Fruit fly (Drosophila melanogaster) whole organism, embryonic: ENCODE measurements around the gene mthl2.

ENCODE experiments used
- Adf1 ChIP-seq: fragments of 200-800 bp; sonication (Bioruptor generic); IDR thresholded peaks from 2 replicates; pipeline ENCODE4 v1.3.6; 2022; ENCODE audit warnings: missing biosample characterization, missing genetic modification characterization
- Atf6 ChIP-seq: fragments of 200-800 bp; sonication (Bioruptor generic); IDR thresholded peaks from 2 replicates; pipeline ENCODE4 v1.3.6; 2022; ENCODE audit warnings: missing biosample characterization, missing genetic modification characterization
- CG10321 ChIP-seq: fragments of 200-800 bp; sonication (Bioruptor generic); IDR thresholded peaks from 2 replicates; pipeline ENCODE4 v1.3.6; 2022; ENCODE audit warnings: missing biosample characterization, missing genetic modification characterization
- CG11398 ChIP-seq: fragments of 200-800 bp; sonication (Bioruptor generic); optimal IDR thresholded peaks from 2 replicates; lab custom pipeline; 2016; ENCODE audit warnings: missing biosample characterization, missing genetic modification characterization
- CG1233 ChIP-seq: fragments of 200-800 bp; sonication (Bioruptor generic); optimal IDR thresholded peaks from 4 replicates; lab custom pipeline; 2018; ENCODE audit warnings: missing biosample characterization, mild to moderate bottlenecking, missing genetic modification characterization
- CG13287 ChIP-seq: fragments of 200-800 bp; sonication (Bioruptor generic); IDR thresholded peaks from 2 replicates; pipeline ENCODE4 v1.3.6; 2022; ENCODE audit warnings: missing biosample characterization, missing genetic modification characterization; ENCODE audit not compliant: partially characterized antibody
- CG13624 ChIP-seq: fragments of 200-800 bp; sonication (Bioruptor generic); optimal IDR thresholded peaks from 2 replicates; lab custom pipeline; 2016; ENCODE audit warnings: missing biosample characterization, missing genetic modification characterization
- CG17829 ChIP-seq: fragments of 200-800 bp; optimal IDR thresholded peaks from 2 replicates; lab custom pipeline; 2019; ENCODE audit warnings: missing biosample characterization, mild to moderate bottlenecking, missing genetic modification characterization, moderate library complexity
- CG18599 ChIP-seq: fragments of 200-800 bp; sonication (Bioruptor generic); optimal IDR thresholded peaks from 3 replicates; lab custom pipeline; 2017; ENCODE audit warnings: missing biosample characterization, missing genetic modification characterization, mild to moderate bottlenecking, moderate library complexity, missing genetic modification reagents
- CG2129 ChIP-seq: fragments of 200-800 bp; sonication (Bioruptor generic); IDR thresholded peaks from 2 replicates; pipeline ENCODE4 v1.3.6; 2022; ENCODE audit warnings: missing biosample characterization, missing genetic modification characterization; ENCODE audit not compliant: partially characterized antibody
- CG42726 ChIP-seq: fragments of 200-800 bp; sonication (Bioruptor generic); IDR thresholded peaks from 2 replicates; pipeline ENCODE4 v1.3.6; 2022; ENCODE audit warnings: missing biosample characterization, missing genetic modification characterization; ENCODE audit not compliant: partially characterized antibody
- CG6791 ChIP-seq: fragments of 200-800 bp; sonication (Bioruptor generic); IDR thresholded peaks from 3 replicates; pipeline ENCODE4 v1.3.6; 2022; ENCODE audit warnings: missing biosample characterization, missing genetic modification characterization; ENCODE audit not compliant: partially characterized antibody
- CG6813 ChIP-seq: fragments of 200-800 bp; sonication (Bioruptor generic); optimal IDR thresholded peaks from 2 replicates; lab custom pipeline; 2017; ENCODE audit warnings: missing biosample characterization, missing genetic modification characterization, mild to moderate bottlenecking, moderate library complexity, missing genetic modification reagents
- CG7786 ChIP-seq: fragments of 200-800 bp; sonication (Bioruptor generic); optimal IDR thresholded peaks from 2 replicates; lab custom pipeline; 2016; ENCODE audit warnings: missing biosample characterization, missing genetic modification characterization
- CG7987 ChIP-seq: fragments of 200-800 bp; sonication (Bioruptor generic); optimal IDR thresholded peaks from 2 replicates; lab custom pipeline; 2018; ENCODE audit warnings: missing biosample characterization, mild to moderate bottlenecking, missing genetic modification characterization, moderate library complexity
- CG8765 ChIP-seq: fragments of 200-800 bp; sonication (Bioruptor generic); IDR thresholded peaks from 2 replicates; pipeline ENCODE4 v1.3.6; 2022; ENCODE audit warnings: missing biosample characterization, missing genetic modification characterization
- CG9727 ChIP-seq: fragments of 200-800 bp; sonication (Bioruptor generic); optimal IDR thresholded peaks from 3 replicates; lab custom pipeline; 2017; ENCODE audit warnings: missing biosample characterization, mild to moderate bottlenecking, missing genetic modification characterization
- CG9932 ChIP-seq: fragments of 200-800 bp; sonication (Bioruptor generic); IDR thresholded peaks from 2 replicates; pipeline ENCODE4 v1.3.6; 2022; ENCODE audit warnings: missing biosample characterization, missing genetic modification characterization
- CoRest ChIP-seq: fragments of 200-800 bp; sonication (Bioruptor generic); optimal IDR thresholded peaks from 3 replicates; lab custom pipeline; 2018; ENCODE audit warnings: missing biosample characterization, mild to moderate bottlenecking, missing genetic modification characterization, moderate library complexity
- Doc3 ChIP-seq: fragments of 200-800 bp; sonication (Bioruptor generic); IDR thresholded peaks from 3 replicates; pipeline ENCODE4 v1.3.6; 2022; ENCODE audit warnings: missing biosample characterization, missing genetic modification characterization; ENCODE audit not compliant: partially characterized antibody
- ERR ChIP-seq: fragments of 200-800 bp; sonication (Bioruptor generic); optimal IDR thresholded peaks from 2 replicates; lab custom pipeline; 2016; ENCODE audit warnings: missing biosample characterization, missing genetic modification characterization
- HmgD ChIP-seq: fragments of 200-800 bp; sonication (Bioruptor generic); optimal IDR thresholded peaks from 3 replicates; lab custom pipeline; 2016; ENCODE audit warnings: missing biosample characterization, missing genetic modification characterization
- MTF-1 ChIP-seq: fragments of 200-800 bp; sonication (Bioruptor generic); optimal IDR thresholded peaks from 2 replicates; lab custom pipeline; 2018; ENCODE audit warnings: missing biosample characterization, mild to moderate bottlenecking, missing genetic modification characterization, borderline replicate concordance
- Med ChIP-seq: fragments of 200-800 bp; sonication (Bioruptor generic); peaks from one replicate; lab custom pipeline; 2016; ENCODE audit warnings: missing biosample characterization, missing genetic modification characterization, mild to moderate bottlenecking, inconsistent platforms, moderate library complexity
- Nf-YC ChIP-seq: fragments of 200-800 bp; optimal IDR thresholded peaks from 3 replicates; lab custom pipeline; 2019; ENCODE audit warnings: missing biosample characterization, mild to moderate bottlenecking, missing genetic modification characterization, moderate library complexity
- Pdp1 ChIP-seq, 2 experiments: fragments of 200-800 bp; sonication (Bioruptor generic); optimal IDR thresholded peaks; 3 replicates each; lab custom pipeline; 2016; ENCODE audit warnings: missing biosample characterization in 2 of 2, missing genetic modification characterization in 2 of 2, mild to moderate bottlenecking in 1 of 2, moderate library complexity in 1 of 2
- Scr ChIP-seq: fragments of 200-800 bp; sonication (Bioruptor generic); IDR thresholded peaks from 2 replicates; pipeline ENCODE4 v1.3.6; 2022; ENCODE audit warnings: missing biosample characterization, missing genetic modification characterization; ENCODE audit not compliant: partially characterized antibody
- Sry-β ChIP-seq: fragments of 200-800 bp; sonication (Bioruptor generic); optimal IDR thresholded peaks from 2 replicates; lab custom pipeline; 2018; ENCODE audit warnings: missing biosample characterization, mild to moderate bottlenecking, missing genetic modification characterization, moderate library complexity
- Trl ChIP-seq, 3 experiments: fragments of >200 bp in 2 of 3; fragments of 200-800 bp in 1 of 3; sonication (Bioruptor generic) in 1 of 3; optimal IDR thresholded peaks; 2 replicates in 1 of 3; 3 replicates in 2 of 3; lab custom pipeline; 2016 to 2017; ENCODE audit warnings: missing biosample characterization in 1 of 3, missing genetic modification characterization in 1 of 3
- Xbp1 ChIP-seq: fragments of 200-800 bp; sonication (Bioruptor generic); optimal IDR thresholded peaks from 3 replicates; lab custom pipeline; 2016; ENCODE audit warnings: missing biosample characterization, mild to moderate bottlenecking, missing genetic modification characterization
- YL-1 ChIP-seq: fragments of 200-800 bp; sonication (Bioruptor generic); optimal IDR thresholded peaks from 3 replicates; lab custom pipeline; 2017; ENCODE audit warnings: missing biosample characterization, mild to moderate bottlenecking, missing genetic modification characterization
- bbx ChIP-seq: fragments of 200-800 bp; sonication (Bioruptor generic); IDR thresholded peaks from 2 replicates; pipeline ENCODE4 v1.3.6; 2022; ENCODE audit warnings: missing biosample characterization, missing genetic modification characterization; ENCODE audit not compliant: partially characterized antibody
- cg ChIP-seq: fragments of 200-800 bp; sonication (Bioruptor generic); optimal IDR thresholded peaks from 3 replicates; lab custom pipeline; 2019; ENCODE audit warnings: missing biosample characterization, mild to moderate bottlenecking, missing genetic modification characterization, moderate library complexity
- ci ChIP-seq: fragments of 200-800 bp; sonication (Bioruptor generic); IDR thresholded peaks from 3 replicates; pipeline ENCODE4 v1.3.6; 2022; ENCODE audit warnings: missing biosample characterization, missing genetic modification characterization
- cwo ChIP-seq: fragments of 200-800 bp; sonication (Bioruptor generic); optimal IDR thresholded peaks from 3 replicates; lab custom pipeline; 2017; ENCODE audit warnings: missing biosample characterization, missing genetic modification characterization, mild to moderate bottlenecking, moderate library complexity, missing genetic modification reagents
- gsb-n ChIP-seq: fragments of 200-800 bp; sonication (Bioruptor generic); optimal IDR thresholded peaks from 3 replicates; lab custom pipeline; 2018; ENCODE audit warnings: missing biosample characterization, mild to moderate bottlenecking, missing genetic modification characterization
- ham ChIP-seq: fragments of 200-800 bp; sonication (Bioruptor generic); IDR thresholded peaks from 2 replicates; pipeline ENCODE4 v1.3.6; 2022; ENCODE audit warnings: missing biosample characterization, missing genetic modification characterization
- inv ChIP-seq: fragments of 200-800 bp; sonication (Bioruptor generic); IDR thresholded peaks from 2 replicates; pipeline ENCODE4 v1.3.6; 2022; ENCODE audit warnings: missing biosample characterization, missing genetic modification characterization; ENCODE audit not compliant: partially characterized antibody
- kah ChIP-seq: fragments of 200-800 bp; sonication (Bioruptor generic); optimal IDR thresholded peaks from 2 replicates; lab custom pipeline; 2018; ENCODE audit warnings: missing biosample characterization, mild to moderate bottlenecking, missing genetic modification characterization
- lov ChIP-seq, 2 experiments: fragments of 200-800 bp in 1 of 2; fragments of >200 bp in 1 of 2; sonication (Bioruptor generic) in 1 of 2; IDR thresholded peaks in 1 of 2; optimal IDR thresholded peaks in 1 of 2; 2 replicates in 1 of 2; 3 replicates in 1 of 2; pipeline versions ENCODE4 v1.3.6 to Lab custom; 2017 to 2022; ENCODE audit warnings: missing biosample characterization in 1 of 2, missing genetic modification characterization in 1 of 2
- ranshi ChIP-seq: fragments of 200-800 bp; sonication (Bioruptor generic); IDR thresholded peaks from 2 replicates; pipeline ENCODE4 v1.3.6; 2022; ENCODE audit warnings: missing biosample characterization, missing genetic modification characterization
- sens ChIP-seq: fragments of 200-800 bp; sonication (Bioruptor generic); peaks from one replicate; lab custom pipeline; 2016; ENCODE audit warnings: missing biosample characterization, missing genetic modification characterization
- sim ChIP-seq: fragments of 200-800 bp; sonication (Bioruptor generic); IDR thresholded peaks from 2 replicates; pipeline ENCODE4 v1.3.6; 2022; ENCODE audit warnings: missing biosample characterization, missing genetic modification characterization
- sna ChIP-seq: fragments of 200-800 bp; sonication (Bioruptor generic); IDR thresholded peaks from 2 replicates; pipeline ENCODE4 v1.3.6; 2022; ENCODE audit warnings: missing biosample characterization, missing genetic modification characterization; ENCODE audit not compliant: partially characterized antibody
- stc ChIP-seq: fragments of 200-800 bp; sonication (Bioruptor generic); IDR thresholded peaks from 2 replicates; pipeline ENCODE4 v1.3.6; 2022; ENCODE audit warnings: missing biosample characterization, missing genetic modification characterization
- tx ChIP-seq: fragments of 200-800 bp; sonication (Bioruptor generic); optimal IDR thresholded peaks from 2 replicates; lab custom pipeline; 2016; ENCODE audit warnings: missing biosample characterization, missing genetic modification characterization
- z ChIP-seq: fragments of 200-800 bp; sonication (Bioruptor generic); IDR thresholded peaks from 3 replicates; pipeline ENCODE4 v1.3.6; 2022; ENCODE audit warnings: missing biosample characterization, missing genetic modification characterization

The mthl2 gene

DNA sequence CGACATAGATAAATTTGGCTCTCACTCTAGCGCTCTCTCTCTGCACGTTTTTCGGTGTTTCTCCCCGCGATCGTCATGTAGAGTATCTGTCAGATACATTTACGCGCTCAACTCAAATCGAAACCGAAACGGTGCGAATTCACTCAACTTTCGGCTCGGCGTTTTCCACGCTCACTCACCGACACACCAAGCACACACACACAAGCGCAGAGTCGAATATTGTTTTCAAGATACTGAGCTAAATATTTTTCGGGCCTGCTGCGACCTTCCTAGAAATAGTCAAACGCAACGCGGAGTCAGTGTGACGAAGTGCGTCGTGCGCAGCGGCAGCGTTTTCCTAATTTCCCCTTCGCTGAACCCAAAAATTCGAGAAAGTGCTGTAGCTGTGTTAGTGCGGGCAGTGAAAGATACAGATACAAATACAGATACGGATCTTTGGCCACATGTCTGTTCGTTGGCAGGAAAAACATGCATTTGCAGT lies 49.9 kb downstream of the mthl2 start, which contains the start of gene lin-28 (continued):
- TF ChIP-seq Sry-β (GFP tag; lab: Kevin White, UChicago), result no peak
- TF ChIP-seq Pdp1 (GFP tag; optimal IDR thresholded peaks at IDR 0.05; lab: Kevin White, UChicago), result peak in 1 of 2 experiments; percentile 29
- TF ChIP-seq CG18599 (GFP tag; lab: Kevin White, UChicago), result no peak
- peak; percentile 54 for TF ChIP-seq CG17829
- TF ChIP-seq Doc3 (GFP tag; lab: Robert Waterston, UW), result no peak
- TF ChIP-seq inv (GFP tag; lab: Robert Waterston, UW), result peak; percentile 42; the same call in 1 of the 2 replicates
- peak; percentile 67 for TF ChIP-seq Adf1 (GFP tag; lab: Robert Waterston, UW)
- peak; percentile 65; the same call in 2 of the 3 replicates for TF ChIP-seq CG6791 (GFP tag; lab: Robert Waterston, UW)
- peak; percentile 81 to 83 for TF ChIP-seq Trl (optimal IDR thresholded peaks at IDR 0.05; lab: Kevin White, UChicago)
- peak; percentile 6 for TF ChIP-seq Trl (GFP tag; optimal IDR thresholded peaks at IDR 0.05; lab: Kevin White, UChicago)
- TF ChIP-seq Xbp1 (GFP tag; lab: Kevin White, UChicago), result peak; percentile 6
- TF ChIP-seq kah (GFP tag; lab: Kevin White, UChicago), result peak; percentile 12
- TF ChIP-seq Nf-YC (tag; lab: Kevin White, UChicago), result peak; percentile 82
- TF ChIP-seq CG7987 (GFP tag; lab: Kevin White, UChicago), result peak; percentile 57
- TF ChIP-seq CG9727 (GFP tag; lab: Kevin White, UChicago), result peak; percentile 22
- TF ChIP-seq CoRest (tag; lab: Kevin White, UChicago), result peak; percentile 13
- TF ChIP-seq CG8765 (GFP tag; lab: Robert Waterston, UW), result peak; percentile 32; the same call in 1 of the 2 replicates
- TF ChIP-seq sna (GFP tag; lab: Robert Waterston, UW), result peak; percentile 39; the same call in 1 of the 2 replicates
- TF ChIP-seq Scr (GFP tag; lab: Robert Waterston, UW), result peak; percentile 31
- TF ChIP-seq bbx (GFP tag; lab: Robert Waterston, UW), result peak; percentile 81
- TF ChIP-seq sim (GFP tag; lab: Robert Waterston, UW), result no peak
- TF ChIP-seq ham (GFP tag; lab: Robert Waterston, UW), result no peak
- TF ChIP-seq Med (GFP tag; lab: Kevin White, UChicago), result peak; percentile 86
- TF ChIP-seq CG9932 (GFP tag; lab: Robert Waterston, UW), result no peak
- TF ChIP-seq CG2129, result no peak
- no peak for TF ChIP-seq Atf6 (GFP tag; lab: Robert Waterston, UW)
- TF ChIP-seq YL-1 (GFP tag; lab: Kevin White, UChicago), result peak; percentile 21
- peak; percentile 81 for TF ChIP-seq MTF-1 (GFP tag; lab: Kevin White, UChicago)
- peak; percentile 39 for TF ChIP-seq cwo (GFP tag; lab: Kevin White, UChicago)
- peak; percentile 40; the same call in 1 of the 2 replicates for TF ChIP-seq CG13287 (GFP tag; lab: Robert Waterston, UW)
- TF ChIP-seq lov (optimal IDR thresholded peaks at IDR 0.05; lab: Kevin White, UChicago), result no peak
- TF ChIP-seq lov (GFP tag; IDR thresholded peaks at IDR 0.05; lab: Robert Waterston, UW), result 0 out of 3 replicates have a peak, but pooled peaks have one; percentile 52
- no peak for TF ChIP-seq CG7786 (GFP tag; lab: Kevin White, UChicago)
- peak; percentile 52; the same call in 1 of the 2 replicates for TF ChIP-seq CG42726 (GFP tag; lab: Robert Waterston, UW)
- peak; percentile 74 for TF ChIP-seq ci (GFP tag; lab: Robert Waterston, UW)
- TF ChIP-seq CG10321 (GFP tag; lab: Robert Waterston, UW), result no peak
- TF ChIP-seq tx (GFP tag; lab: Kevin White, UChicago), result peak; percentile 4
- TF ChIP-seq ranshi (GFP tag; lab: Robert Waterston, UW), result no peak; the same call in 1 of the 2 replicates
- peak; percentile 60 for TF ChIP-seq sens (GFP tag; lab: Kevin White, UChicago)
- TF ChIP-seq CG11398 (GFP tag; lab: Kevin White, UChicago), result peak; percentile 25
- TF ChIP-seq ERR (GFP tag; lab: Kevin White, UChicago), result peak; percentile 36
- TF ChIP-seq gsb-n (tag; lab: Kevin White, UChicago), result peak; percentile 76
- TF ChIP-seq CG1233 (GFP tag; lab: Kevin White, UChicago), result peak; percentile 1
- TF ChIP-seq cg (GFP tag; lab: Kevin White, UChicago), result peak; percentile 94
- TF ChIP-seq CG13624 (GFP tag; lab: Kevin White, UChicago), result peak; percentile 55
- peak; percentile 30; the same call in 1 of the 2 replicates for TF ChIP-seq stc
- peak; percentile 100 for TF ChIP-seq z (GFP tag; lab: Robert Waterston, UW)
- no peak for TF ChIP-seq CG6813 (GFP tag; lab: Kevin White, UChicago)
- TF ChIP-seq HmgD (GFP tag; lab: Kevin White, UChicago), result peak; percentile 14
